Worm (Caenorhabditis elegans) whole organism, young adult: ENCODE measurements around the gene F01G10.10.

ENCODE experiments used
- F49E8.2 ChIP-seq: sonication (generic microtip); optimal IDR thresholded peaks from 3 replicates; lab custom pipeline; 2017; ENCODE audit warnings: missing genetic modification characterization, mild to moderate bottlenecking, missing compliant biosample characterization, antibody characterized with exemption, moderate library complexity; ENCODE audit not compliant: insufficient read depth
- cebp-1 ChIP-seq, 2 experiments: fragments of 200-800 bp in 1 of 2; sonication (Bioruptor generic) in 1 of 2; sonication (generic microtip) in 1 of 2; IDR thresholded peaks in 1 of 2; optimal IDR thresholded peaks in 1 of 2; 2 replicates each; pipeline versions ENCODE4 v1.3.6 to Lab custom; 2017 to 2022; ENCODE audit warnings: missing compliant biosample characterization in 2 of 2, missing genetic modification characterization in 2 of 2, mild to moderate bottlenecking in 1 of 2, missing genetic modification reagents in 1 of 2, moderate library complexity in 1 of 2
- chd-7 ChIP-seq: sonication (generic microtip); optimal IDR thresholded peaks from 2 replicates; lab custom pipeline; 2016; ENCODE audit warnings: mild to moderate bottlenecking, missing genetic modification characterization, moderate library complexity, missing compliant biosample characterization
- dpl-1 ChIP-seq: fragments of 150-350 bp; optimal IDR thresholded peaks from 2 replicates; lab custom pipeline; 2014; ENCODE audit warnings: missing biosample characterization, missing genetic modification reagents, missing genetic modification characterization
- egl-18 ChIP-seq: fragments of 200-800 bp; sonication (Bioruptor generic); IDR thresholded peaks from 2 replicates; pipeline ENCODE4 v1.3.6; 2022; ENCODE audit warnings: missing genetic modification reagents, missing genetic modification characterization, missing compliant biosample characterization
- nfyb-1 ChIP-seq: fragments of 200-800 bp; sonication (Bioruptor generic); IDR thresholded peaks from 2 replicates; pipeline ENCODE4 v1.3.6; 2022; ENCODE audit warnings: missing genetic modification reagents, missing genetic modification characterization, missing compliant biosample characterization
- snpc-4 ChIP-seq, 5 experiments: fragments of 150-350 bp in 1 of 5; sonication (generic microtip) in 4 of 5; optimal IDR thresholded peaks; 2 replicates each; lab custom pipeline; 2014 to 2018; ENCODE audit warnings: missing genetic modification characterization in 5 of 5, missing biosample characterization in 3 of 5, antibody characterized with exemption in 2 of 5, mild to moderate bottlenecking in 2 of 5, missing compliant biosample characterization in 2 of 5, missing genotype in 2 of 5, moderate library complexity in 2 of 5, missing genetic modification reagents in 1 of 5
- xnd-1 ChIP-seq: sonication (generic microtip); optimal IDR thresholded peaks from 2 replicates; lab custom pipeline; 2016; ENCODE audit warnings: missing genotype, missing genetic modification reagents, missing genetic modification characterization, missing compliant biosample characterization

DNA sequence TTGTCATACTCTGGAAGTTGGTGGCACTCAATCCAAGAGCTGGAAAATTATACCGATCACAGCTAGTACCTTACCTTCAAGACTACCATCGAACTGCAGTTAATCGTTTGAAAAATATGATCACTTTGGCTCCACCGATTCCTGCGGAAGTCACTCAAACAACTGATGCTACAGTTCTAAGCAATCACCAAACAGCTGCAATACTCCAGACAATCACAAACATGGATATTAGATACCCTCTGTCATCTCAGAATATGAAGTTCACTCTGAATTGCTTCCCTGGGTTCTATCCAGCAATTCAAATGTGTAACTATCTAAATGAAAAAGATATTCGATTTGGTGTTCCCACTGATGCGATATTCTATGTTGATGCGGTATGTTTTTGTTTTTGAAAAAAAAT lies 42.6 kb downstream of the F01G10.10 start:
- TF ChIP-seq chd-7 (no peak), nfyb-1 (no peak), xnd-1 (tag; lab: Kevin White, UChicago) (no peak), snpc-4 (GFP tag; optimal IDR thresholded peaks at IDR 0.05; lab: Kevin White, UChicago) (no peak), snpc-4 (tag; optimal IDR thresholded peaks at IDR 0.05; lab: Kevin White, UChicago) (no peak), cebp-1 (GFP tag; IDR thresholded peaks at IDR 0.05; lab: Robert Waterston, UW) (no peak), cebp-1 (tag; optimal IDR thresholded peaks at IDR 0.05; lab: Kevin White, UChicago) (no peak), dpl-1 (GFP tag; lab: Kevin White, UChicago) (no peak), egl-18 (GFP tag; lab: Robert Waterston, UW) (no peak), F49E8.2 (no peak)
